Fruit fly (Drosophila melanogaster): ENCODE data around the gene CG9636.
A peak's percentile ranks its signal among the peaks of the same experiment; 100 is the strongest.

The CG9636 gene

DNA sequence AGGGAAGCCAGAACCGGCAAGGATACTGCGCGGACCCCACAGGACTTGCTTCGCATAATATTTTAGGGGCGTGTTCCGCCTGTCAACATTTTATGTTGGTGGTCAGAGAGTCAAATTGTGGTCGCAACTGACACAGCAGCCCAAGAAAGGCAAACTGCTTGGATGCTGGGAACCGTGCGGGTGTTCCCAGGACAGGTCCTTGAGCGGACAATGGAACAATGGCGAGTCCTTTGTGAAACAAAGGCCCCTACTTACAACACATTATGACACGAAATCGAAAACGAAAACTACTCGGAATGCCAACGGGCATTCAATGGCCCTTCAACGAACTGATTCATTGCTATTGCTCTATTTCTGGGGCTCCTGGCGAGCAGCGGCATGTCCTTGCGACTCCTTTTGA is 40.6 kb upstream of the CG9636 start:
- TF ChIP-seq Ets96B (tag; optimal IDR thresholded peaks at IDR 0.05) (no peak), CG8632 (GFP tag; optimal IDR thresholded peaks at IDR 0.05) (no peak), Eip75B (GFP tag; optimal IDR thresholded peaks at IDR 0.05) (no peak), CG16779 (tag; optimal IDR thresholded peaks at IDR 0.05) (no peak), CG6808 (GFP tag; optimal IDR thresholded peaks at IDR 0.05) (no peak), CG10669 (GFP tag; optimal IDR thresholded peaks at IDR 0.05) (no peak), lz (GFP tag; optimal IDR thresholded peaks at IDR 0.05) (no peak), CG31627 (GFP tag; optimal IDR thresholded peaks at IDR 0.05) (no peak), Hr39 (GFP tag; optimal IDR thresholded peaks at IDR 0.05) (no peak), fkh (GFP tag; optimal IDR thresholded peaks at IDR 0.05) (no peak), CG11762 (GFP tag; optimal IDR thresholded peaks at IDR 0.05; ENCODE audit: insufficient read depth) (no peak), CG11294 (GFP tag; IDR thresholded peaks at IDR 0.05) (no peak), Hr38 (GFP tag; optimal IDR thresholded peaks at IDR 0.05) (no peak), svp (GFP tag) (no peak), eg (GFP tag; IDR thresholded peaks at IDR 0.05) (no peak), CG32006 (GFP tag; optimal IDR thresholded peaks at IDR 0.05) (no peak), Met (GFP tag; optimal IDR thresholded peaks at IDR 0.05) (no peak), Gug (GFP tag; IDR thresholded peaks at IDR 0.05) (no peak)

DNA sequence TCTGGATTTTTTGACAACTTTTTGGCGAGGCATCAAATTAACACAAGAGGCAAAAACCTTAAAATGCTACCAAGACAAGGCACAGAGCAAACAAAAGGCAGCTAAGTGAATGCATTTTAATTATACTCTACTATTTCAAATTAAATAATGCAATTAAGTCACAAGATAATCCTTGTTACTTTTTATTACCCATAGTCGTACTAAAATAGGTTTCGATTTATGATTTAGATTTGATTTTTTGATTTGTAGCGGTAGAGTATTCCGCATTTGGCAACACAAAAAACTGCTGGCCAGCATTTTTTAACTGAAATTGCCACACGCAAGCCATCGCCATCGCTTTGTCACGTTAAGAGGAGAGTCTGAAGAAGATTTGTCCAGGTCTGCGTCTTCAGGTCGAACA is 39.1 kb upstream of the CG9636 start:
- TF ChIP-seq eg (GFP tag; IDR thresholded peaks at IDR 0.05): no peak
- no peak for TF ChIP-seq Ets96B (tag; optimal IDR thresholded peaks at IDR 0.05)
- peak; percentile 54 for TF ChIP-seq Hr39 (GFP tag; optimal IDR thresholded peaks at IDR 0.05)
- TF ChIP-seq CG34406 (GFP tag; optimal IDR thresholded peaks at IDR 0.05): peak; percentile 22
- TF ChIP-seq Blimp-1 (GFP tag; optimal IDR thresholded peaks at IDR 0.05): peak; percentile 53
- TF ChIP-seq cyc (GFP tag; optimal IDR thresholded peaks at IDR 0.05): peak; percentile 19
- peak; percentile 54 for TF ChIP-seq esn (GFP tag; optimal IDR thresholded peaks at IDR 0.05)
- TF ChIP-seq CG10631 (GFP tag; optimal IDR thresholded peaks at IDR 0.05): no peak
- TF ChIP-seq fd59A (GFP tag; optimal IDR thresholded peaks at IDR 0.05): no peak
- no peak for TF ChIP-seq CG9139 (GFP tag; optimal IDR thresholded peaks at IDR 0.05)
- TF ChIP-seq Smox (GFP tag; optimal IDR thresholded peaks at IDR 0.05): peak; percentile 51
- peak; percentile 5 for TF ChIP-seq vri (GFP tag; optimal IDR thresholded peaks at IDR 0.05)
- TF ChIP-seq CG8632 (GFP tag; optimal IDR thresholded peaks at IDR 0.05): no peak
- peak; percentile 55 for TF ChIP-seq Met (GFP tag; optimal IDR thresholded peaks at IDR 0.05)
- no peak for TF ChIP-seq Gug (GFP tag; IDR thresholded peaks at IDR 0.05)
- TF ChIP-seq Eip78C (GFP tag): peak; percentile 82
- TF ChIP-seq Ets21C (GFP tag; optimal IDR thresholded peaks at IDR 0.05): peak; percentile 24
- peak; percentile 0 for TF ChIP-seq pdm3 (GFP tag; optimal IDR thresholded peaks at IDR 0.05)
- TF ChIP-seq CG8119 (GFP tag; IDR thresholded peaks at IDR 0.05): no peak
- peak; percentile 45 for TF ChIP-seq topi (GFP tag; optimal IDR thresholded peaks at IDR 0.05)
- TF ChIP-seq CG6792 (GFP tag; optimal IDR thresholded peaks at IDR 0.05): peak; percentile 4
- peak; percentile 33 for TF ChIP-seq CG31627 (GFP tag; optimal IDR thresholded peaks at IDR 0.05)
- no peak for TF ChIP-seq CG11294 (GFP tag; IDR thresholded peaks at IDR 0.05)
- no peak for TF ChIP-seq CG3919 (GFP tag; optimal IDR thresholded peaks at IDR 0.05)
- TF ChIP-seq fd85E (GFP tag; optimal IDR thresholded peaks at IDR 0.05): no peak
- TF ChIP-seq svp (GFP tag): peak; percentile 81
- no peak for TF ChIP-seq Hr38 (GFP tag; optimal IDR thresholded peaks at IDR 0.05)
- peak; percentile 27 for TF ChIP-seq lz (GFP tag; optimal IDR thresholded peaks at IDR 0.05)
- peak; percentile 59 for TF ChIP-seq Sox102F (GFP tag; optimal IDR thresholded peaks at IDR 0.05)

DNA sequence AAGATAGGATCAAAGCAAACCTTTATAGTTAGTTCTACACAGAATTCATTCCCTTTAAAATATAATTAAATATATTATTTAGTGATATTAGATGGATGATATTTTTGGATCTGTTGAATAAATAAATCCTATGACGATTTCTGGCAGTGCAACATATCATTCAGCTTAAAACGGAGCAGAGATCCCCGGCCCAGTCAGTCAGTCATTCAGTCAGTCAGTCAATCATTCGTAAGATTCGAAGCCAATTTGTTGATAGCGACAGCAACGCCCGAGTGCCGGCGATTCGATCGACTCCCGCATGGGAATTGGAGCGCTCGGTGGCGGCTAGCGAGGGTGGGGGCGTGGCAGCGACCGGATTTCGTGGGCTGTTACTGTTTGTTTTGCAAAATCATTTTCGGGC is 36.4 kb upstream of the CG9636 start:
- TF ChIP-seq spab (GFP tag; optimal IDR thresholded peaks at IDR 0.05): no peak
- no peak for TF ChIP-seq CG34406 (GFP tag; optimal IDR thresholded peaks at IDR 0.05)
- peak; percentile 38 for TF ChIP-seq Eip78C (GFP tag)
- peak; percentile 93 for TF ChIP-seq svp (GFP tag)
- TF ChIP-seq esn (GFP tag; optimal IDR thresholded peaks at IDR 0.05): peak; percentile 16
- no peak for TF ChIP-seq dsx (GFP tag; optimal IDR thresholded peaks at IDR 0.05; ENCODE audit: poor library complexity, severe bottlenecking)
- TF ChIP-seq CG10631 (GFP tag; optimal IDR thresholded peaks at IDR 0.05): no peak
- no peak for TF ChIP-seq Hr39 (GFP tag; optimal IDR thresholded peaks at IDR 0.05)
- TF ChIP-seq CG6163 (GFP tag; IDR thresholded peaks at IDR 0.05): no peak
